Fruit fly (Drosophila melanogaster): Measurements from ENCODE around the gene TotC.

The TotC gene

DNA sequence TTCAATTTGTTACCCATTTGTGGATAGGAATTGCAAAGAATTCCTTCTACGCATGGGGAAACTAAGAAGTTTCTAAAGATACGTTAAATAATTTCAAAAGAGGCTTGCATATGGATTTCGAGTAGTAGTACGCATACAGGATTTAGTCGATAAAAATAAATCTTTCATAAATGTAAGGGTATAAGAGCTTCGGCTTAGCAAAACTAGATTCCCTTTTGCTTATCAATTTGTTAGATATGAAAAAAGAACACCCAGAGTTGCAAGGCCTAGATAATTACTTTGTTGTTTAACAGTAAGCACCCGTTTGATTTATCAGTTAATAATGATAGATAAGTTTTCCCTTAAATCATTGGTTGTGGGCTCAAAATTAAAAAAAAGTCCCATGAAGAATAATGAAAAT, 27.3 kb upstream of the TotC start (continued):
- no peak for TF ChIP-seq az2 (GFP tag; optimal IDR thresholded peaks at IDR 0.05)
- TF ChIP-seq sug (tag; optimal IDR thresholded peaks at IDR 0.05), result peak; percentile 27
- TF ChIP-seq ash1 (GFP tag; optimal IDR thresholded peaks at IDR 0.05), result no peak
- TF ChIP-seq CG3163 (GFP tag; optimal IDR thresholded peaks at IDR 0.05), result no peak
- peak; percentile 58 for TF ChIP-seq CG34376 (GFP tag; optimal IDR thresholded peaks at IDR 0.05)
- peak; percentile 12 for TF ChIP-seq CG18262 (tag; optimal IDR thresholded peaks at IDR 0.05)
- TF ChIP-seq grn (GFP tag; optimal IDR thresholded peaks at IDR 0.05), result peak; percentile 68

DNA sequence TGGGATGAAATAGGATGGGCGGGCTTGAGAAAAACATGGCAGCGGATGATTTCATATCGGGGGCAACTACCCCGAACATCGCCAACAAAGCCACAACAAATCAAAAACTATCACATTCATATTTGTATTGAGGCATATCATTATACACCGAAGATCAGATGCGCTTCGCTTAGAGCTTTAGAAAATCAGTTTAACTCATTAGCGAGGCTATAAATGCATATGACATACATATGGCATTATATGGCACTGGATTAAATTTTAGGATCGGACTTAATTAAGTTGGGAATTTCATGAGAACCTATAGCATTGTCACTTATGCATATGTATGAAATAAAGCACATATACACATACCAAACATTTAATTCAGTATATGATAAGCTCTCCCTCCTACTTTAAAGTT, 26.5 kb upstream of the TotC start:
- TF ChIP-seq CG7372 (GFP tag; IDR thresholded peaks at IDR 0.05) (no peak), C15 (GFP tag; IDR thresholded peaks at IDR 0.05) (no peak), mld (GFP tag; IDR thresholded peaks at IDR 0.05; ENCODE audit: partially characterized antibody) (no peak), CG12744 (GFP tag; optimal IDR thresholded peaks at IDR 0.05) (no peak), br (optimal IDR thresholded peaks at IDR 0.05) (no peak), slbo (GFP tag; IDR thresholded peaks at IDR 0.05) (no peak; the same call in 1 of the 2 replicates), CG11723 (GFP tag; optimal IDR thresholded peaks at IDR 0.05) (no peak), CG11560 (tag; IDR thresholded peaks at IDR 0.05) (no peak), gfzf (GFP tag; optimal IDR thresholded peaks at IDR 0.05) (no peak), CG6791 (GFP tag; IDR thresholded peaks at IDR 0.05; ENCODE audit: partially characterized antibody) (no peak), ftz-f1 (GFP tag; optimal IDR thresholded peaks at IDR 0.05) (no peak), CG9797 (GFP tag; optimal IDR thresholded peaks at IDR 0.05) (no peak), gem (tag; optimal IDR thresholded peaks at IDR 0.05) (peak; percentile 28), CG3163 (GFP tag; optimal IDR thresholded peaks at IDR 0.05) (no peak), odd (GFP tag; optimal IDR thresholded peaks at IDR 0.05) (no peak), CG10979 (tag; optimal IDR thresholded peaks at IDR 0.05) (peak; percentile 3), CG2678 (tag; optimal IDR thresholded peaks at IDR 0.05) (peak; percentile 29), fru (optimal IDR thresholded peaks at IDR 0.05) (no peak), CG12769 (tag; optimal IDR thresholded peaks at IDR 0.05) (no peak), CG11247 (GFP tag; IDR thresholded peaks at IDR 0.05) (no peak), dan (GFP tag; IDR thresholded peaks at IDR 0.05) (no peak), CG12236 (GFP tag; optimal IDR thresholded peaks at IDR 0.05) (no peak), lilli (GFP tag; optimal IDR thresholded peaks at IDR 0.05) (no peak), CG17385 (GFP tag; optimal IDR thresholded peaks at IDR 0.05) (no peak), CG3065 (GFP tag; optimal IDR thresholded peaks at IDR 0.05) (no peak), Ptx1 (GFP tag; IDR thresholded peaks at IDR 0.05) (peak; percentile 28; the same call in 1 of the 2 replicates), CG11093 (GFP tag; IDR thresholded peaks at IDR 0.05) (no peak), toy (GFP tag; IDR thresholded peaks at IDR 0.05) (no peak), sens (GFP tag) (peak; percentile 45), Mes4 (GFP tag; optimal IDR thresholded peaks at IDR 0.05) (no peak), Sox100B (GFP tag; optimal IDR thresholded peaks at IDR 0.05) (no peak), psq (GFP tag; optimal IDR thresholded peaks at IDR 0.05) (no peak), Elba2 (GFP tag; optimal IDR thresholded peaks at IDR 0.05) (no peak), CG1792 (GFP tag; optimal IDR thresholded peaks at IDR 0.05) (no peak), dm (GFP tag; optimal IDR thresholded peaks at IDR 0.05) (no peak), CG33557 (GFP tag; optimal IDR thresholded peaks at IDR 0.05) (no peak), CG18599 (GFP tag; optimal IDR thresholded peaks at IDR 0.05) (peak; percentile 23), CG2116 (GFP tag; optimal IDR thresholded peaks at IDR 0.05) (no peak), CG15269 (tag; optimal IDR thresholded peaks at IDR 0.05) (no peak), CG4404 (GFP tag; IDR thresholded peaks at IDR 0.05) (no peak), Spps (tag; optimal IDR thresholded peaks at IDR 0.05) (no peak), CG7839 (tag; optimal IDR thresholded peaks at IDR 0.05) (peak; percentile 40), zen (tag; optimal IDR thresholded peaks at IDR 0.05) (no peak), caup (GFP tag; optimal IDR thresholded peaks at IDR 0.05; ENCODE audit: severe bottlenecking) (no peak), CG13296 (GFP tag; optimal IDR thresholded peaks at IDR 0.05) (no peak)

Data from whole organism, embryonic.